Fruit fly (Drosophila melanogaster): ENCODE data around the gene Gr10b.

Gr10b gene

DNA sequence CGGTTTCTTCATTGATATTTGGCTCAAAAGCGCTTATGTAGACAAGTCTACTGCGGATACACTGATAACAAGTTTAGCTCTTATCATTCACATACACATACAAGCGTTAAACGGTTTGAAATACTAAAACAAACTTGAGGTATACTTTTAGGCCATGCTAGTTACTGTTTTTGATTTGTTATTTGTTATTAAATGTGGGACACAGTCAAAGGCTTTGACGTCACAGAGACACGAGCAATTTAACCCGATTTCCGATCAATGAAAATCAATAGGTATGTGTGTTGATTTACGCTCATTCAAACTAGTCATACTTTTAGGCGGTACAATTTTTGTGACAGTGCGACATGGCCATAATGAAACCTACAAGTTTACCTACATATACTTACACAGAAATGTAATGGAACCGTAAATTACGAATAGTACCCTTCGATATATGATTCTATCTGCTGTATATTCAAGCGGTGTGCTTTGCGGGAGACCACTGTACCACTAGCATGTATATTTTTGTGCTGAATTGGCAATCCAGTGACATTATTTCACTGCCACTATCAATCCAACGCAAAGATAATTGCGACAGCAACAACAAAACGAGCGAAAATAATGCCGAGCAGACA is 33.9 kb upstream of the Gr10b start (continued):
- TF ChIP-seq so (GFP tag; IDR thresholded peaks at IDR 0.05) (0 out of 3 replicates have a peak, but pooled peaks have one; percentile 49), CG32532 (GFP tag; IDR thresholded peaks at IDR 0.05) (peak; percentile 92), H2.0 (GFP tag; IDR thresholded peaks at IDR 0.05) (peak; percentile 75), abd-A (tag; optimal IDR thresholded peaks at IDR 0.05) (peak; percentile 45), CG16779 (GFP tag; IDR thresholded peaks at IDR 0.05) (peak; percentile 90), CG1602 (GFP tag; optimal IDR thresholded peaks at IDR 0.05) (peak; percentile 31), CG11723 (GFP tag; optimal IDR thresholded peaks at IDR 0.05) (no peak), cad (GFP tag; optimal IDR thresholded peaks at IDR 0.05) (no peak), CG13296 (GFP tag; optimal IDR thresholded peaks at IDR 0.05) (peak; percentile 68), CG6791 (GFP tag; IDR thresholded peaks at IDR 0.05; ENCODE audit: partially characterized antibody) (no peak), en (GFP tag; optimal IDR thresholded peaks at IDR 0.05) (peak; percentile 25), Abd-B (GFP tag; optimal IDR thresholded peaks at IDR 0.05) (peak; percentile 64), Hand (GFP tag; optimal IDR thresholded peaks at IDR 0.05) (peak; percentile 70), z (GFP tag; IDR thresholded peaks at IDR 0.05) (no peak; the same call in 2 of the 3 replicates), chif (GFP tag; optimal IDR thresholded peaks at IDR 0.05) (peak; percentile 49 to 72), Atf6 (GFP tag; IDR thresholded peaks at IDR 0.05) (peak; percentile 78), CoRest (tag; optimal IDR thresholded peaks at IDR 0.05) (peak; percentile 78), CG12391 (tag; optimal IDR thresholded peaks at IDR 0.05) (peak; percentile 61), dysf (GFP tag; IDR thresholded peaks at IDR 0.05) (peak; percentile 88), CG4328 (GFP tag; optimal IDR thresholded peaks at IDR 0.05) (peak; percentile 2), emc (GFP tag; optimal IDR thresholded peaks at IDR 0.05) (peak; percentile 81), Deaf1 (tag; optimal IDR thresholded peaks at IDR 0.05) (peak; percentile 92), CG8290 (GFP tag; optimal IDR thresholded peaks at IDR 0.05) (no peak), CG8290 (tag; optimal IDR thresholded peaks at IDR 0.05) (peak in 1 of 2 experiments; percentile 99), run (tag; optimal IDR thresholded peaks at IDR 0.05) (no peak), CG4707 (GFP tag; optimal IDR thresholded peaks at IDR 0.05) (no peak), CG12659 (GFP tag; optimal IDR thresholded peaks at IDR 0.05) (peak; percentile 84), CG17612 (GFP tag; IDR thresholded peaks at IDR 0.05) (peak; percentile 61; the same call in 1 of the 2 replicates), Asciz (GFP tag; optimal IDR thresholded peaks at IDR 0.05) (no peak), Mrtf (GFP tag; IDR thresholded peaks at IDR 0.05) (peak; percentile 77), CG10209 (GFP tag; optimal IDR thresholded peaks at IDR 0.05) (peak; percentile 78), crc (GFP tag; optimal IDR thresholded peaks at IDR 0.05) (peak; percentile 70), Sox102F (GFP tag; optimal IDR thresholded peaks at IDR 0.05) (peak; percentile 65), CG32767 (GFP tag; IDR thresholded peaks at IDR 0.05) (0 out of 2 replicates have a peak, but pooled peaks have one; percentile 32), CG2129 (GFP tag; IDR thresholded peaks at IDR 0.05; ENCODE audit: partially characterized antibody) (no peak), oc (tag; optimal IDR thresholded peaks at IDR 0.05) (no peak), Antp (GFP tag; optimal IDR thresholded peaks at IDR 0.05) (peak; percentile 53), Scr (GFP tag; IDR thresholded peaks at IDR 0.05; ENCODE audit: partially characterized antibody) (no peak), maf-S (GFP tag; optimal IDR thresholded peaks at IDR 0.05) (peak; percentile 74), CG4282 (GFP tag; optimal IDR thresholded peaks at IDR 0.05) (peak; percentile 59), CG31388 (GFP tag; optimal IDR thresholded peaks at IDR 0.05) (no peak), CG34224 (GFP tag; IDR thresholded peaks at IDR 0.05; ENCODE audit: partially characterized antibody) (no peak), Jarid2 (GFP tag; optimal IDR thresholded peaks at IDR 0.05) (no peak), MBD-R2 (GFP tag; IDR thresholded peaks at IDR 0.05) (peak; percentile 62; the same call in 1 of the 2 replicates), hb (GFP tag; IDR thresholded peaks at IDR 0.05; ENCODE audit: partially characterized antibody) (no peak), CG10565 (GFP tag; optimal IDR thresholded peaks at IDR 0.05) (no peak), gfzf (GFP tag; optimal IDR thresholded peaks at IDR 0.05) (no peak), zfh2 (GFP tag; optimal IDR thresholded peaks at IDR 0.05) (peak; percentile 92), CG10462 (GFP tag; optimal IDR thresholded peaks at IDR 0.05) (no peak), CG33213 (GFP tag; optimal IDR thresholded peaks at IDR 0.05) (peak; percentile 50)
